Fruit fly (Drosophila melanogaster): ENCODE measurements around the gene caup.

DNA sequence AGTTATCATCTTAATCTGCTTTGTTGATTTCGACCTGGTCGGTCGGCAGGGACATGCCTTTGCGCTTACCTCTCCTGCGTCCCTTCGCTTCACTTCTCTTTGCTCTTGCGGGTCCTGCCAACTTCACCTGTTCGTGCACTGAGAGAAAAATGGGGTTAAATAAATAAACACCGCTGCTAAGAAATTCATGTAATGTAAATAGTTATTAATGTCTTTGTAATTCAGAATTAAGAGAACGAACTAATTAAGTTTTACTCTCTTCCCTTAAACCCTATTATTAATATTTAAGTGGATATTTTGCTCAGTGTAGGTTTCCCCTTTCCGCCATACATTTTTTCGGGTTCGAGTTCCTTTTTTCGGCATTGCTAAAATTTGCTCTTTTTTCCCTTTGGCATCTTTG lies 7.0 kb downstream of the caup start:
- TF ChIP-seq CG7101 (tag; optimal IDR thresholded peaks at IDR 0.05) = no peak
- no peak for TF ChIP-seq Hr96 (GFP tag; optimal IDR thresholded peaks at IDR 0.05)
- no peak for TF ChIP-seq CG5204 (GFP tag; optimal IDR thresholded peaks at IDR 0.05)
- TF ChIP-seq kay (GFP tag; ENCODE audit: borderline replicate concordance) = no peak
- no peak for TF ChIP-seq ovo (GFP tag; optimal IDR thresholded peaks at IDR 0.05)
- no peak for TF ChIP-seq cnc (optimal IDR thresholded peaks at IDR 0.05)
- no peak for TF ChIP-seq CG7045 (GFP tag; optimal IDR thresholded peaks at IDR 0.05)

All from whole organism, adult.